Fruit fly (Drosophila melanogaster): ENCODE results near the gene Snoo.

DNA sequence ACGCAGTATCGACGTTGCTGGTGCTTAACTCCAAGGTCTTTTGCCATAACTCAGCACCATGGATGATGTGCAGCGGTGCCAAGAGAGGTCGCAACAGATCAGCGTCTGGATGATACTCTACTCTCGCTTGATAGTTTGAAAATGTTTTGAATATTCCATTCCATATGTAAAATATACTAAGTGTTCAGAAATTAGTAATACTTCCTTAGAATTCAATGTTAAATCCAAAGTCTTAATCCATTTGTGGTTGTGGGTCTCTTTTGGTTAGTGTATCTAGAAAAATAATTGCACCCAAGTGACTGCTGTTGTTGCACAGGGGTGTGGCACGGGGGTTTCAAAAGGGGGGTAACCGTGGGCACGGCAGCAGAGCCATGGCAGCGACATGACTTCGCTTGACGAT is 84.9 kb downstream of the Snoo start:
- no peak for TF ChIP-seq zen2 (GFP tag; IDR thresholded peaks at IDR 0.05; ENCODE audit: partially characterized antibody)
- TF ChIP-seq da (GFP tag; optimal IDR thresholded peaks at IDR 0.05) = no peak
- TF ChIP-seq BEAF-32 (GFP tag; optimal IDR thresholded peaks at IDR 0.05) = no peak
- TF ChIP-seq D (optimal IDR thresholded peaks at IDR 0.05) = no peak
- TF ChIP-seq D (GFP tag; optimal IDR thresholded peaks at IDR 0.05) = no peak
- no peak for TF ChIP-seq TFAM (GFP tag; optimal IDR thresholded peaks at IDR 0.05)
- TF ChIP-seq CG15073 (GFP tag; optimal IDR thresholded peaks at IDR 0.05) = no peak
- no peak for TF ChIP-seq gem (tag; optimal IDR thresholded peaks at IDR 0.05)
- no peak for TF ChIP-seq ems (GFP tag; optimal IDR thresholded peaks at IDR 0.05)
- no peak for TF ChIP-seq jing (GFP tag; optimal IDR thresholded peaks at IDR 0.05)
- no peak for TF ChIP-seq usp (GFP tag; optimal IDR thresholded peaks at IDR 0.05)
- no peak for TF ChIP-seq CG14860 (GFP tag; IDR thresholded peaks at IDR 0.05; ENCODE audit: partially characterized antibody)
- no peak for TF ChIP-seq CG10274 (GFP tag; optimal IDR thresholded peaks at IDR 0.05)
- TF ChIP-seq CG14014 (GFP tag; IDR thresholded peaks at IDR 0.05) = no peak
- TF ChIP-seq lov (optimal IDR thresholded peaks at IDR 0.05) = no peak
- no peak for TF ChIP-seq lov (GFP tag; IDR thresholded peaks at IDR 0.05)

Measured in whole organism, embryonic.